Fruit fly (Drosophila melanogaster): ENCODE measurements around the gene CG12025.

Gene CG12025

dm6 chr3L:1914668-1915067 lies 49.4 kb downstream of the CG12025 start:
- TF ChIP-seq woc (GFP tag; optimal IDR thresholded peaks at IDR 0.05) = no peak
- no peak for TF ChIP-seq HLH106 (tag; optimal IDR thresholded peaks at IDR 0.05)
- no peak for TF ChIP-seq tai (GFP tag; optimal IDR thresholded peaks at IDR 0.05)
- no peak for TF ChIP-seq sv (GFP tag; optimal IDR thresholded peaks at IDR 0.05)
- TF ChIP-seq fru (GFP tag; optimal IDR thresholded peaks at IDR 0.05) = no peak
- TF ChIP-seq N (GFP tag; optimal IDR thresholded peaks at IDR 0.05) = no peak
- no peak for TF ChIP-seq Hr78 (GFP tag; optimal IDR thresholded peaks at IDR 0.05)
- no peak for TF ChIP-seq foxo (GFP tag; optimal IDR thresholded peaks at IDR 0.05)
- no peak for TF ChIP-seq CG32264 (GFP tag; optimal IDR thresholded peaks at IDR 0.05)
- TF ChIP-seq usp (GFP tag; optimal IDR thresholded peaks at IDR 0.05) = no peak
- no peak for TF ChIP-seq dl (GFP tag; optimal IDR thresholded peaks at IDR 0.05; ENCODE audit: insufficient read depth in 1 of 2, partially characterized antibody in 2 of 2)
- no peak for TF ChIP-seq ey (GFP tag; optimal IDR thresholded peaks at IDR 0.05)
- no peak for TF ChIP-seq dmrt93B (GFP tag; optimal IDR thresholded peaks at IDR 0.05)
- TF ChIP-seq sage (GFP tag; optimal IDR thresholded peaks at IDR 0.05) = no peak

- TF ChIP-seq fru (GFP tag; optimal IDR thresholded peaks at IDR 0.05) (no peak), rgr (GFP tag; optimal IDR thresholded peaks at IDR 0.05) (no peak), CG9705 (GFP tag; optimal IDR thresholded peaks at IDR 0.05) (no peak), h (GFP tag; optimal IDR thresholded peaks at IDR 0.05) (no peak), Abd-B (GFP tag; optimal IDR thresholded peaks at IDR 0.05) (no peak), CrebA (GFP tag; optimal IDR thresholded peaks at IDR 0.05; ENCODE audit: borderline replicate concordance) (no peak), Sp1 (GFP tag; optimal IDR thresholded peaks at IDR 0.05) (no peak)
These were observed 51.4 kb downstream of the CG12025 start for dm6 chr3L:1916617-1917016.

All from whole organism, wandering third instar larva.